Fruit fly (Drosophila melanogaster) whole organism: Measurements from ENCODE around the gene sea.

Source experiments
- CG8478 ChIP-seq: fragments of >200 bp; optimal IDR thresholded peaks from 2 replicates; lab custom pipeline; 2018; ENCODE audit warnings: inconsistent platforms
- Dll ChIP-seq: fragments of >200 bp; optimal IDR thresholded peaks from 2 replicates; lab custom pipeline; 2017
- EcR ChIP-seq, 2 experiments: fragments of >200 bp; optimal IDR thresholded peaks; 2 replicates each; lab custom pipeline; 2017; ENCODE audit warnings: missing biosample characterization in 2 of 2, missing genetic modification characterization in 2 of 2, missing genetic modification reagents in 2 of 2
- pan ChIP-seq: fragments of >200 bp; optimal IDR thresholded peaks from 2 replicates; lab custom pipeline; 2017
- psq ChIP-seq: fragments of >200 bp; optimal IDR thresholded peaks from 2 replicates; lab custom pipeline; 2017

- TF ChIP-seq pan (no peak), CG8478 (lab: Kevin White, UChicago) (no peak), EcR (GFP tag; optimal IDR thresholded peaks at IDR 0.05; lab: Kevin White, UChicago) (no peak), psq (lab: Kevin White, UChicago) (no peak), Dll (no peak)
Measured at dm6 chr3R:11563147-11563546, 3.7 kb downstream of the sea start.
